Worm (Caenorhabditis elegans): ENCODE results near the gene Y53G8AR.8.
"Not testable (repeated sequence)": the region's sequence is repeated elsewhere in the genome, so short reads cannot be mapped to it uniquely, and the experiment has no call there.

Y53G8AR.8 gene

ce11 chrIII:3294283-3294793, at the start of gene Y53G8AR.8, which contains the start of gene Y53G8AR.6:
Gene Y53G8AR.8, minus strand, starts transcription at chrIII:3294330.
Gene Y53G8AR.6, plus strand, starts transcription at chrIII:3294743.
- peak; percentile 9 for TF ChIP-seq ceh-36 (tag; optimal IDR thresholded peaks at IDR 0.05)
- no peak for TF ChIP-seq hmbx-1 (tag; optimal IDR thresholded peaks at IDR 0.05)

ce11 chrIII:3343463-3343862, 49.3 kb upstream of the Y53G8AR.8 start:
- TF ChIP-seq sea-1 (GFP tag; conservative IDR thresholded peaks at IDR 0.05) (no peak), ama-1 (optimal IDR thresholded peaks at IDR 0.05) (no peak), B0310.2 (tag; optimal IDR thresholded peaks at IDR 0.05) (no peak), tra-4 (tag; optimal IDR thresholded peaks at IDR 0.05) (no peak), aly-1 (tag; optimal IDR thresholded peaks at IDR 0.05) (no peak), ceh-13 (GFP tag; optimal IDR thresholded peaks at IDR 0.05) (no peak), tbx-37 (GFP tag; conservative IDR thresholded peaks at IDR 0.05) (no peak), flt-1 (GFP tag; IDR thresholded peaks at IDR 0.05) (no peak), hmbx-1 (tag; optimal IDR thresholded peaks at IDR 0.05) (no peak)

- TF ChIP-seq B0310.2 (tag; optimal IDR thresholded peaks at IDR 0.05) (no peak), F13C5.2 (tag; optimal IDR thresholded peaks at IDR 0.05) (no peak), pes-1 (GFP tag; IDR thresholded peaks at IDR 0.05) (no peak), hmbx-1 (tag; optimal IDR thresholded peaks at IDR 0.05) (no peak), ceh-36 (tag; optimal IDR thresholded peaks at IDR 0.05) (no peak), tbx-37 (GFP tag; conservative IDR thresholded peaks at IDR 0.05) (no peak), flt-1 (GFP tag; IDR thresholded peaks at IDR 0.05) (no peak), sea-1 (GFP tag; conservative IDR thresholded peaks at IDR 0.05) (no peak), hnd-1 (tag; optimal IDR thresholded peaks at IDR 0.05) (no peak), ama-1 (optimal IDR thresholded peaks at IDR 0.05) (no peak), tra-4 (tag; optimal IDR thresholded peaks at IDR 0.05) (no peak), scrt-1 (GFP tag; IDR thresholded peaks at IDR 0.05) (no peak), ets-7 (tag; optimal IDR thresholded peaks at IDR 0.05) (no peak), hmg-4 (GFP tag; optimal IDR thresholded peaks at IDR 0.05) (no peak), ceh-13 (GFP tag; optimal IDR thresholded peaks at IDR 0.05) (no peak), tbx-11 (GFP tag; IDR thresholded peaks at IDR 0.05) (no peak), aly-1 (tag; optimal IDR thresholded peaks at IDR 0.05) (no peak)
Measured at ce11 chrIII:3339317-3340016, 45.3 kb upstream of the Y53G8AR.8 start.

ce11 chrIII:3334941-3335559, 40.9 kb upstream of the Y53G8AR.8 start:
- peak; percentile 88 for TF ChIP-seq flt-1 (GFP tag; IDR thresholded peaks at IDR 0.05)
- TF ChIP-seq tbx-11 (GFP tag; IDR thresholded peaks at IDR 0.05): peak; percentile 92
- peak; percentile 89 for TF ChIP-seq pes-1 (GFP tag; IDR thresholded peaks at IDR 0.05)
- peak; percentile 93 for TF ChIP-seq sea-1 (GFP tag; conservative IDR thresholded peaks at IDR 0.05)
- peak; percentile 96 for TF ChIP-seq tbx-37 (GFP tag; conservative IDR thresholded peaks at IDR 0.05)
- peak; percentile 71 for TF ChIP-seq scrt-1 (GFP tag; IDR thresholded peaks at IDR 0.05)

- not testable (repeated sequence) for TF ChIP-seq ceh-36 (tag; optimal IDR thresholded peaks at IDR 0.05); hmg-4 (GFP tag; optimal IDR thresholded peaks at IDR 0.05); B0310.2 (tag; optimal IDR thresholded peaks at IDR 0.05)
Measured at ce11 chrIII:3332736-3333135, 38.6 kb upstream of the Y53G8AR.8 start, which contains the start of gene Y53G8AR.1. Gene Y53G8AR.1, plus strand, starts transcription at chrIII:3333036.

DNA sequence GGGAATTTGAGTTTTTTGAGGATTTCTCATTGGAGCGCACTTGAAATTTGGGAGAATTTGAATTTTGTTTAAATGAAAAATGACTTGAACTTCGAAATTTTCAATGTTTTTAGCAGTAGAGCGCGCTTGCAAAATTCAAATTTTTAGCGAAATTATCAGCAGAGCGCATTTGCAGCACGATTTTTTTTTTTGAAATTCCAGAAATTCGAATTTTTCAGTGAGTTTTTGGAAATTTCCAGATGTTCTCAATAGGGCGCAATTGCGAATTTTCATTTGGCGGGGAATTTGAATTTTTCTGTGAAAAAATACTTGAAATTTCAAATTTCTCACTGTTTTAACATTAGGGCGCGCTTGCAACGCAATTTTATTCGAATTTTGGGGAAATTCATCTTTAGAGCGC, 37.6 kb upstream of the Y53G8AR.8 start:
- TF ChIP-seq ceh-13 (GFP tag; optimal IDR thresholded peaks at IDR 0.05) (no peak), hnd-1 (tag; optimal IDR thresholded peaks at IDR 0.05) (no peak), ets-7 (tag; optimal IDR thresholded peaks at IDR 0.05) (no peak), B0310.2 (tag; optimal IDR thresholded peaks at IDR 0.05) (no peak), scrt-1 (GFP tag; IDR thresholded peaks at IDR 0.05) (no peak), ama-1 (optimal IDR thresholded peaks at IDR 0.05) (no peak), F13C5.2 (tag; optimal IDR thresholded peaks at IDR 0.05) (no peak), tra-4 (tag; optimal IDR thresholded peaks at IDR 0.05) (no peak), flt-1 (GFP tag; IDR thresholded peaks at IDR 0.05) (no peak), aly-1 (tag; optimal IDR thresholded peaks at IDR 0.05) (no peak)

DNA sequence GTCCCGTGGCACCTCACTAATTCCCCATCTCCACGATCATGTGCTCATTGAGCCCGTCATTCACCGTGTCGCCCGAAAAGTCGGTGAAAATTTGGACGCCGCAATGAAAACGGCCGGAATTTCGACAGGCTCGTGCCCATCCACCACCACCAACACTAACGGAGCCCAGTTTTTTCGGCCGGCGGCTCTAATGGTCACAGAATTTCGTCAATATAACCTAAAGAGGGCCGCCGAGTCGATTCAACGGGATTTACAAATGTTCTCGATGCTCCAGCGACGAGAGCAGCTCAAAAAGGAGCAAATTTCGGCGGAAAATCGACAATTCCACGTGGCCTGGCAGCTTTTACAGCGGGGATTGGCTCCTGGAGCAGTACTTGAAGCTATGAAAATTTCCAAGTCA, 35.3 kb upstream of the Y53G8AR.8 start:
- TF ChIP-seq hmbx-1 (tag; optimal IDR thresholded peaks at IDR 0.05): no peak

- no peak for TF ChIP-seq hmg-4 (GFP tag; optimal IDR thresholded peaks at IDR 0.05)
- TF ChIP-seq F13C5.2 (tag; optimal IDR thresholded peaks at IDR 0.05): no peak
- TF ChIP-seq hnd-1 (tag; optimal IDR thresholded peaks at IDR 0.05): no peak
- TF ChIP-seq B0310.2 (tag; optimal IDR thresholded peaks at IDR 0.05): no peak
- TF ChIP-seq ama-1 (optimal IDR thresholded peaks at IDR 0.05): no peak
- no peak for TF ChIP-seq tbx-37 (GFP tag; conservative IDR thresholded peaks at IDR 0.05)
- no peak for TF ChIP-seq ets-7 (tag; optimal IDR thresholded peaks at IDR 0.05)
- no peak for TF ChIP-seq scrt-1 (GFP tag; IDR thresholded peaks at IDR 0.05)
- no peak for TF ChIP-seq hmbx-1 (tag; optimal IDR thresholded peaks at IDR 0.05)
- TF ChIP-seq tra-4 (tag; optimal IDR thresholded peaks at IDR 0.05): no peak
- TF ChIP-seq ceh-13 (GFP tag; optimal IDR thresholded peaks at IDR 0.05): no peak
Measured at ce11 chrIII:3323906-3324305, 29.8 kb upstream of the Y53G8AR.8 start.

Data from whole organism, early embryonic.